Worm (Caenorhabditis elegans): ENCODE data around the gene F37C4.4.

DNA sequence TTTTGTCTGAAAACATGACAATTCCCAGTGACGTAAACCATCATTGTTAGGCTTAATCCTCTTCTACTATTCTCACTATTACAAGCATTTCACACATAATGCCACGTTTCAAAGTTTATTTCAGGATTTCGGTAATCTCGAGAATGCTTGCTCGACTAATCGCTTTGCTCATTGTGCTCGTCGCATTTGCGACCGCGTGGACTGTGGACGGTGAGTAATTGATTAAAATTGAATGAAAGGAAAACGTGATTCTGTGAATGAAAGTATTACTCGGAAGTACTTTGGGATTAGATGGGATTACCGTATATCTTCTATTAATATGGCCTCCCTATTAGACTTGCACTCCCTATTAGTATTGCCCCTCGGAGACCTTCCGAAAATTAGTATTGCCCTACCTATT, 33.3 kb upstream of the F37C4.4 start:
- TF ChIP-seq mes-4 (tag; optimal IDR thresholded peaks at IDR 0.05) (no peak), F23B12.7 (tag; optimal IDR thresholded peaks at IDR 0.05; ENCODE audit: insufficient read depth) (no peak), hmg-20 (GFP tag; IDR thresholded peaks at IDR 0.05) (no peak), lir-1 (GFP tag; conservative IDR thresholded peaks at IDR 0.05) (no peak)

Data from whole organism, young adult.